Worm (Caenorhabditis elegans) whole organism, young adult: ENCODE data around the gene sbp-1.

Source experiments
- B0035.1 ChIP-seq: sonication (generic microtip); optimal IDR thresholded peaks from 2 replicates; lab custom pipeline; 2016; ENCODE audit warnings: missing genetic modification characterization, mild to moderate bottlenecking, missing compliant biosample characterization, missing genotype, missing genetic modification reagents
- B0261.1 ChIP-seq: sonication (generic microtip); optimal IDR thresholded peaks from 2 replicates; lab custom pipeline; 2016; ENCODE audit warnings: mild to moderate bottlenecking, missing genetic modification characterization, moderate library complexity, missing compliant biosample characterization
- C17E4.6 ChIP-seq: fragments of 200-800 bp; sonication (Bioruptor generic); IDR thresholded peaks from 2 replicates; pipeline ENCODE4 v1.3.6; 2022; ENCODE audit warnings: missing genetic modification reagents, missing genetic modification characterization, missing compliant biosample characterization
- D2030.7 ChIP-seq: fragments of 200-800 bp; sonication (Bioruptor generic); IDR thresholded peaks from 2 replicates; pipeline ENCODE4 v1.3.6; 2022; ENCODE audit warnings: missing genetic modification reagents, missing genetic modification characterization, missing compliant biosample characterization
- F39B2.1 ChIP-seq: fragments of 200-800 bp; sonication (Bioruptor generic); IDR thresholded peaks from 2 replicates; pipeline ENCODE4 v1.3.6; 2022; ENCODE audit warnings: missing genetic modification reagents, missing genetic modification characterization, missing compliant biosample characterization
- F57A8.1 ChIP-seq: fragments of 200-800 bp; sonication (Bioruptor generic); optimal IDR thresholded peaks from 2 replicates; lab custom pipeline; 2018; ENCODE audit warnings: mild to moderate bottlenecking, missing genetic modification characterization, moderate library complexity, missing compliant biosample characterization
- K12H6.12 ChIP-seq: fragments of 200-800 bp; sonication (Bioruptor generic); optimal IDR thresholded peaks from 2 replicates; lab custom pipeline; 2018; ENCODE audit warnings: mild to moderate bottlenecking, missing genetic modification characterization, missing compliant biosample characterization
- ZK185.1 ChIP-seq: sonication (generic microtip); optimal IDR thresholded peaks from 2 replicates; lab custom pipeline; 2016; ENCODE audit warnings: mild to moderate bottlenecking, missing genetic modification characterization, missing compliant biosample characterization; ENCODE audit not compliant: poor library complexity, severe bottlenecking
- akir-1 ChIP-seq: fragments of 200-800 bp; sonication (Bioruptor generic); optimal IDR thresholded peaks from 2 replicates; lab custom pipeline; 2018; ENCODE audit warnings: mild to moderate bottlenecking, missing genetic modification characterization, moderate library complexity, missing compliant biosample characterization
- aptf-2 ChIP-seq: fragments of 200-800 bp; sonication (Bioruptor generic); conservative IDR thresholded peaks from 2 replicates; pipeline ENCODE4 v1.3.6; 2022; ENCODE audit warnings: missing genetic modification reagents, missing genetic modification characterization, missing compliant biosample characterization
- athp-1 ChIP-seq: sonication (generic microtip); optimal IDR thresholded peaks from 2 replicates; lab custom pipeline; 2017; ENCODE audit warnings: mild to moderate bottlenecking, missing genetic modification characterization, missing compliant biosample characterization
- ccch-3 ChIP-seq: fragments of 200-800 bp; sonication (Bioruptor generic); optimal IDR thresholded peaks from 2 replicates; lab custom pipeline; 2018; ENCODE audit warnings: mild to moderate bottlenecking, missing genetic modification characterization, missing compliant biosample characterization
- cebp-1 ChIP-seq, 2 experiments: fragments of 200-800 bp in 1 of 2; sonication (Bioruptor generic) in 1 of 2; sonication (generic microtip) in 1 of 2; IDR thresholded peaks in 1 of 2; optimal IDR thresholded peaks in 1 of 2; 2 replicates each; pipeline versions ENCODE4 v1.3.6 to Lab custom; 2017 to 2022; ENCODE audit warnings: missing compliant biosample characterization in 2 of 2, missing genetic modification characterization in 2 of 2, mild to moderate bottlenecking in 1 of 2, missing genetic modification reagents in 1 of 2, moderate library complexity in 1 of 2
- ceh-40 ChIP-seq: fragments of 200-800 bp; sonication (Bioruptor generic); IDR thresholded peaks from 2 replicates; pipeline ENCODE4 v1.3.6; 2022; ENCODE audit warnings: missing genetic modification characterization, missing compliant biosample characterization
- ceh-58 ChIP-seq: fragments of 200-800 bp; sonication (Bioruptor generic); IDR thresholded peaks from 2 replicates; pipeline ENCODE4 v1.3.6; 2022; ENCODE audit warnings: missing genetic modification characterization, missing compliant biosample characterization
- die-1 ChIP-seq: sonication (generic microtip); optimal IDR thresholded peaks from 2 replicates; lab custom pipeline; 2016; ENCODE audit warnings: missing genotype, mild to moderate bottlenecking, missing genetic modification characterization, missing compliant biosample characterization
- egl-44 ChIP-seq: fragments of 200-800 bp; sonication (Bioruptor generic); IDR thresholded peaks from 2 replicates; pipeline ENCODE4 v1.3.6; 2022; ENCODE audit warnings: missing genetic modification reagents, missing genetic modification characterization, missing compliant biosample characterization
- egrh-3 ChIP-seq: fragments of 200-800 bp; sonication (Bioruptor generic); IDR thresholded peaks from 2 replicates; pipeline ENCODE4 v1.3.6; 2022; ENCODE audit warnings: missing genetic modification reagents, missing genetic modification characterization, missing compliant biosample characterization
- ets-4 ChIP-seq: fragments of 200-800 bp; sonication (Bioruptor generic); optimal IDR thresholded peaks from 2 replicates; lab custom pipeline; 2018; ENCODE audit warnings: mild to moderate bottlenecking, missing genetic modification characterization, missing compliant biosample characterization
- hmg-1.2 ChIP-seq: fragments of 200-800 bp; sonication (Bioruptor generic); IDR thresholded peaks from 2 replicates; pipeline ENCODE4 v1.3.6; 2022; ENCODE audit warnings: missing genetic modification reagents, missing genetic modification characterization, missing compliant biosample characterization
- let-607 ChIP-seq, 2 experiments: fragments of 200-800 bp in 1 of 2; sonication (Bioruptor generic) in 1 of 2; sonication (generic microtip) in 1 of 2; optimal IDR thresholded peaks; 2 replicates each; lab custom pipeline; 2016 to 2018; ENCODE audit warnings: mild to moderate bottlenecking in 2 of 2, missing compliant biosample characterization in 2 of 2, missing genetic modification characterization in 2 of 2, moderate library complexity in 2 of 2, missing genotype in 1 of 2
- lin-26 ChIP-seq: fragments of 200-800 bp; sonication (Bioruptor generic); IDR thresholded peaks from 2 replicates; pipeline ENCODE4 v1.3.6; 2022; ENCODE audit warnings: missing genetic modification reagents, missing genetic modification characterization, missing compliant biosample characterization
- lin-35 ChIP-seq, 3 experiments: fragments of 150-350 bp in 2 of 3; sonication (generic microtip) in 1 of 3; optimal IDR thresholded peaks; 2 replicates each; lab custom pipeline; 2014 to 2018; ENCODE audit warnings: missing biosample characterization in 3 of 3, missing genetic modification characterization in 3 of 3, missing genetic modification reagents in 3 of 3
- madf-10 ChIP-seq: sonication (generic microtip); optimal IDR thresholded peaks from 2 replicates; lab custom pipeline; 2016; ENCODE audit warnings: mild to moderate bottlenecking, missing genetic modification characterization, missing compliant biosample characterization
- madf-3 ChIP-seq: fragments of 200-800 bp; sonication (Bioruptor generic); IDR thresholded peaks from 2 replicates; pipeline ENCODE4 v1.3.6; 2022; ENCODE audit warnings: missing genetic modification reagents, missing genetic modification characterization, missing compliant biosample characterization
- mcd-1 ChIP-seq: fragments of 200-800 bp; sonication (Bioruptor generic); IDR thresholded peaks from 2 replicates; pipeline ENCODE4 v1.3.6; 2022; ENCODE audit warnings: missing genetic modification reagents, missing genetic modification characterization, missing compliant biosample characterization
- nhr-27 ChIP-seq: fragments of 200-800 bp; sonication (Bioruptor generic); optimal IDR thresholded peaks from 2 replicates; lab custom pipeline; 2018; ENCODE audit warnings: mild to moderate bottlenecking, missing genetic modification characterization, moderate library complexity, missing compliant biosample characterization
- rcor-1 ChIP-seq: fragments of 200-800 bp; sonication (Bioruptor generic); IDR thresholded peaks from 2 replicates; pipeline ENCODE4 v1.3.6; 2022; ENCODE audit warnings: missing genetic modification reagents, missing genetic modification characterization, missing compliant biosample characterization
- rec-8 ChIP-seq, 2 experiments: sonication (generic microtip); optimal IDR thresholded peaks; 2 replicates each; lab custom pipeline; 2016; ENCODE audit warnings: mild to moderate bottlenecking in 2 of 2, missing genetic modification characterization in 2 of 2, missing genetic modification reagents in 2 of 2, missing genotype in 2 of 2, missing biosample characterization in 1 of 2, missing compliant biosample characterization in 1 of 2, moderate library complexity in 1 of 2
- repo-1 ChIP-seq: sonication (generic microtip); optimal IDR thresholded peaks from 2 replicates; lab custom pipeline; 2017; ENCODE audit warnings: mild to moderate bottlenecking, missing genetic modification characterization, missing compliant biosample characterization
- rpc-1 ChIP-seq, 2 experiments: fragments of 150-350 bp in 1 of 2; sonication (generic microtip) in 1 of 2; optimal IDR thresholded peaks; 2 replicates each; lab custom pipeline; 2014 to 2018; ENCODE audit warnings: missing biosample characterization in 1 of 2, missing genetic modification characterization in 1 of 2, missing genetic modification reagents in 1 of 2, missing genotype in 1 of 2
- sptf-2 ChIP-seq: fragments of 200-800 bp; sonication (Bioruptor generic); optimal IDR thresholded peaks from 2 replicates; lab custom pipeline; 2018; ENCODE audit warnings: mild to moderate bottlenecking, missing genetic modification characterization, missing compliant biosample characterization
- tbp1 ChIP-seq: fragments of 200-800 bp; sonication (Bioruptor generic); optimal IDR thresholded peaks from 2 replicates; lab custom pipeline; 2018; ENCODE audit warnings: mild to moderate bottlenecking, missing genetic modification characterization, missing compliant biosample characterization
- unc-130 ChIP-seq: sonication (generic microtip); optimal IDR thresholded peaks from 2 replicates; lab custom pipeline; 2016; ENCODE audit warnings: missing genetic modification reagents, missing genetic modification characterization, missing compliant biosample characterization
- unc-62 ChIP-seq: fragments of 150-350 bp; optimal IDR thresholded peaks from 2 replicates; lab custom pipeline; 2014; ENCODE audit warnings: missing biosample characterization, missing genetic modification reagents, missing genetic modification characterization
- zfh-2 ChIP-seq: fragments of 200-800 bp; sonication (Bioruptor generic); conservative IDR thresholded peaks from 2 replicates; pipeline ENCODE4 v1.3.6; 2022; ENCODE audit warnings: missing genetic modification reagents, missing genetic modification characterization, missing compliant biosample characterization
- ztf-28 ChIP-seq: fragments of 200-800 bp; sonication (Bioruptor generic); IDR thresholded peaks from 2 replicates; pipeline ENCODE4 v1.3.6; 2022; ENCODE audit warnings: missing genetic modification reagents, missing genetic modification characterization, missing compliant biosample characterization

The sbp-1 gene

ce11 chrIII:11477307-11477706 lies 34.9 kb upstream of the sbp-1 start:
- TF ChIP-seq ceh-58, result 0 out of 2 replicates have a peak, but pooled peaks have one; percentile 39
- no peak for TF ChIP-seq let-607 (tag; optimal IDR thresholded peaks at IDR 0.05; lab: Kevin White, UChicago)
- TF ChIP-seq zfh-2 (GFP tag; lab: Robert Waterston, UW), result peak; percentile 75
- no peak for TF ChIP-seq aptf-2 (GFP tag; lab: Robert Waterston, UW)
- TF ChIP-seq B0035.1 (tag; lab: Kevin White, UChicago), result no peak
- no peak for TF ChIP-seq C17E4.6
- TF ChIP-seq unc-130, result no peak
- TF ChIP-seq repo-1, result no peak
- 0 out of 2 replicates have a peak, but pooled peaks have one; percentile 15 for TF ChIP-seq mcd-1 (GFP tag; lab: Robert Waterston, UW)
- peak; percentile 62; the same call in 1 of the 2 replicates for TF ChIP-seq egrh-3 (GFP tag; lab: Robert Waterston, UW)
- no peak for TF ChIP-seq ets-4 (GFP tag; lab: Kevin White, UChicago)
- no peak for TF ChIP-seq lin-35 (GFP tag; optimal IDR thresholded peaks at IDR 0.05; lab: Kevin White, UChicago)
- no peak for TF ChIP-seq akir-1

ce11 chrIII:11474674-11475306 lies 32.4 kb upstream of the sbp-1 start:
- TF ChIP-seq rcor-1 (GFP tag; lab: Robert Waterston, UW) (no peak), zfh-2 (GFP tag; lab: Robert Waterston, UW) (peak; percentile 75), egrh-3 (GFP tag; lab: Robert Waterston, UW) (peak; percentile 49; the same call in 1 of the 2 replicates)

- TF ChIP-seq D2030.7 (GFP tag; lab: Robert Waterston, UW), result no peak
- peak; percentile 48 for TF ChIP-seq B0261.1 (tag; lab: Kevin White, UChicago)
- no peak for TF ChIP-seq ceh-40 (GFP tag; lab: Robert Waterston, UW)
- no peak for TF ChIP-seq K12H6.12 (tag; lab: Kevin White, UChicago)
- TF ChIP-seq ZK185.1, result no peak
- TF ChIP-seq lin-26 (GFP tag; lab: Robert Waterston, UW), result no peak
- TF ChIP-seq hmg-1.2 (GFP tag; lab: Robert Waterston, UW), result no peak
- TF ChIP-seq rcor-1 (GFP tag; lab: Robert Waterston, UW), result no peak
- TF ChIP-seq F57A8.1 (GFP tag; lab: Kevin White, UChicago), result no peak
- no peak for TF ChIP-seq madf-3 (GFP tag; lab: Robert Waterston, UW)
- no peak for TF ChIP-seq madf-10 (tag; lab: Kevin White, UChicago)
- TF ChIP-seq ccch-3 (GFP tag; lab: Kevin White, UChicago), result no peak
- no peak for TF ChIP-seq nhr-27 (tag; lab: Kevin White, UChicago)
- TF ChIP-seq athp-1, result no peak
- TF ChIP-seq unc-62 (GFP tag; lab: Kevin White, UChicago), result no peak
- TF ChIP-seq sptf-2, result no peak
- TF ChIP-seq rpc-1 (optimal IDR thresholded peaks at IDR 0.05; lab: Kevin White, UChicago), result peak; percentile 29
- TF ChIP-seq rpc-1 (tag; optimal IDR thresholded peaks at IDR 0.05; lab: Kevin White, UChicago), result peak; percentile 62
- TF ChIP-seq ztf-28 (GFP tag; lab: Robert Waterston, UW), result no peak
- no peak for TF ChIP-seq cebp-1 (GFP tag; IDR thresholded peaks at IDR 0.05; lab: Robert Waterston, UW)
- TF ChIP-seq cebp-1 (tag; optimal IDR thresholded peaks at IDR 0.05; lab: Kevin White, UChicago), result no peak
- TF ChIP-seq rec-8 (tag; optimal IDR thresholded peaks at IDR 0.05; lab: Kevin White, UChicago), result no peak
- TF ChIP-seq F39B2.1 (GFP tag; lab: Robert Waterston, UW), result no peak
- no peak for TF ChIP-seq egl-44 (GFP tag; lab: Robert Waterston, UW)
- TF ChIP-seq die-1 (tag; lab: Kevin White, UChicago), result no peak
- TF ChIP-seq tbp1 (GFP tag; lab: Kevin White, UChicago), result peak; percentile 75
Observed at ce11 chrIII:11472861-11473260, 30.5 kb upstream of the sbp-1 start.
